Worm (Caenorhabditis elegans): ENCODE data around the gene nac-3.

- no peak for TF ChIP-seq unc-86 (tag; optimal IDR thresholded peaks at IDR 0.05)
- no peak for TF ChIP-seq tbx-2 (tag; optimal IDR thresholded peaks at IDR 0.05)
- no peak for TF ChIP-seq nfya-1 (tag; optimal IDR thresholded peaks at IDR 0.05)
Measured at ce11 chrIII:10160385-10160784, 7.8 kb downstream of the nac-3 start, which contains the start of the genes K08E5.5 and mua-3.
